Worm (Caenorhabditis elegans) whole organism, young adult: Measurements from ENCODE around the gene clec-22.

Source experiments
- B0035.1 ChIP-seq: sonication (generic microtip); optimal IDR thresholded peaks from 2 replicates; lab custom pipeline; 2016; ENCODE audit warnings: missing genetic modification characterization, mild to moderate bottlenecking, missing compliant biosample characterization, missing genotype, missing genetic modification reagents
- C17E4.6 ChIP-seq: fragments of 200-800 bp; sonication (Bioruptor generic); IDR thresholded peaks from 2 replicates; pipeline ENCODE4 v1.3.6; 2022; ENCODE audit warnings: missing genetic modification reagents, missing genetic modification characterization, missing compliant biosample characterization
- F52B5.7 ChIP-seq: sonication (generic microtip); optimal IDR thresholded peaks from 2 replicates; lab custom pipeline; 2016; ENCODE audit warnings: mild to moderate bottlenecking, missing genetic modification characterization, missing compliant biosample characterization
- K12H6.12 ChIP-seq: fragments of 200-800 bp; sonication (Bioruptor generic); optimal IDR thresholded peaks from 2 replicates; lab custom pipeline; 2018; ENCODE audit warnings: mild to moderate bottlenecking, missing genetic modification characterization, missing compliant biosample characterization
- Y56A3A.18 ChIP-seq: fragments of 200-800 bp; sonication (Bioruptor generic); IDR thresholded peaks from 2 replicates; pipeline ENCODE4 v1.3.6; 2022; ENCODE audit warnings: missing genetic modification reagents, missing genetic modification characterization, missing compliant biosample characterization
- aptf-3 ChIP-seq: fragments of 200-800 bp; sonication (Bioruptor generic); IDR thresholded peaks from 2 replicates; pipeline ENCODE4 v1.3.6; 2022; ENCODE audit warnings: missing genetic modification characterization, missing compliant biosample characterization
- ccch-3 ChIP-seq: fragments of 200-800 bp; sonication (Bioruptor generic); optimal IDR thresholded peaks from 2 replicates; lab custom pipeline; 2018; ENCODE audit warnings: mild to moderate bottlenecking, missing genetic modification characterization, missing compliant biosample characterization
- ceh-91 ChIP-seq: fragments of 200-800 bp; sonication (Bioruptor generic); IDR thresholded peaks from 2 replicates; pipeline ENCODE4 v1.3.6; 2022; ENCODE audit warnings: missing genetic modification reagents, missing genetic modification characterization, missing compliant biosample characterization
- dpff-1 ChIP-seq: sonication (generic microtip); optimal IDR thresholded peaks from 2 replicates; lab custom pipeline; 2017; ENCODE audit warnings: mild to moderate bottlenecking, missing genetic modification characterization, missing compliant biosample characterization
- egrh-3 ChIP-seq: fragments of 200-800 bp; sonication (Bioruptor generic); IDR thresholded peaks from 2 replicates; pipeline ENCODE4 v1.3.6; 2022; ENCODE audit warnings: missing genetic modification reagents, missing genetic modification characterization, missing compliant biosample characterization
- him-1 ChIP-seq: sonication (generic microtip); optimal IDR thresholded peaks from 2 replicates; lab custom pipeline; 2016; ENCODE audit warnings: missing genotype, missing genetic modification reagents, missing genetic modification characterization, missing compliant biosample characterization
- hlh-26 ChIP-seq: fragments of 200-800 bp; sonication (Bioruptor generic); conservative IDR thresholded peaks from 2 replicates; pipeline ENCODE4 v1.3.6; 2022; ENCODE audit warnings: missing genetic modification reagents, missing genetic modification characterization, missing compliant biosample characterization
- hmg-20 ChIP-seq: fragments of 200-800 bp; sonication (Bioruptor generic); IDR thresholded peaks from 2 replicates; pipeline ENCODE4 v1.3.6; 2022; ENCODE audit warnings: missing genetic modification reagents, missing genetic modification characterization, missing compliant biosample characterization
- hsf-1 ChIP-seq: fragments of 200-800 bp; sonication (Bioruptor generic); IDR thresholded peaks from 2 replicates; pipeline ENCODE4 v1.3.6; 2022; ENCODE audit warnings: missing genetic modification reagents, missing genetic modification characterization, missing compliant biosample characterization
- lin-35 ChIP-seq, 3 experiments: fragments of 150-350 bp in 2 of 3; sonication (generic microtip) in 1 of 3; optimal IDR thresholded peaks; 2 replicates each; lab custom pipeline; 2014 to 2018; ENCODE audit warnings: missing biosample characterization in 3 of 3, missing genetic modification characterization in 3 of 3, missing genetic modification reagents in 3 of 3
- lin-54 ChIP-seq: fragments of 200-800 bp; sonication (Bioruptor generic); optimal IDR thresholded peaks from 2 replicates; lab custom pipeline; 2018; ENCODE audit warnings: mild to moderate bottlenecking, missing genetic modification characterization, missing compliant biosample characterization
- madf-6 ChIP-seq: fragments of 200-800 bp; sonication (Bioruptor generic); IDR thresholded peaks from 2 replicates; pipeline ENCODE4 v1.3.6; 2022; ENCODE audit warnings: missing genetic modification reagents, missing genetic modification characterization, missing compliant biosample characterization
- madf-8 ChIP-seq: fragments of 200-800 bp; sonication (Bioruptor generic); conservative IDR thresholded peaks from 2 replicates; pipeline ENCODE4 v1.3.6; 2022; ENCODE audit warnings: missing genetic modification reagents, missing genetic modification characterization, missing compliant biosample characterization
- mel-28 ChIP-seq: sonication (generic microtip); optimal IDR thresholded peaks from 2 replicates; lab custom pipeline; 2016; ENCODE audit warnings: borderline replicate concordance, mild to moderate bottlenecking, missing genetic modification characterization, missing compliant biosample characterization
- nfya-1 ChIP-seq: sonication (generic microtip); optimal IDR thresholded peaks from 2 replicates; lab custom pipeline; 2017; ENCODE audit warnings: antibody characterized with exemption, missing compliant biosample characterization, missing genetic modification characterization, borderline replicate concordance; ENCODE audit not compliant: insufficient read depth
- nhr-179 ChIP-seq: sonication (generic microtip); optimal IDR thresholded peaks from 2 replicates; lab custom pipeline; 2016; ENCODE audit warnings: mild to moderate bottlenecking, missing genetic modification characterization, missing compliant biosample characterization
- nhr-90 ChIP-seq: sonication (generic microtip); optimal IDR thresholded peaks from 2 replicates; lab custom pipeline; 2016; ENCODE audit warnings: missing genotype, mild to moderate bottlenecking, missing genetic modification characterization, missing compliant biosample characterization
- pbrm-1 ChIP-seq: fragments of 200-800 bp; sonication (Bioruptor generic); IDR thresholded peaks from 2 replicates; pipeline ENCODE4 v1.3.6; 2022; ENCODE audit warnings: missing genetic modification reagents, missing genetic modification characterization, missing compliant biosample characterization
- sea-2 ChIP-seq: fragments of 200-800 bp; sonication (Bioruptor generic); IDR thresholded peaks from 2 replicates; pipeline ENCODE4 v1.3.6; 2022; ENCODE audit warnings: missing genetic modification characterization, missing compliant biosample characterization
- snpc-1.1 ChIP-seq: sonication (generic microtip); optimal IDR thresholded peaks from 2 replicates; lab custom pipeline; 2017; ENCODE audit warnings: missing genetic modification characterization, mild to moderate bottlenecking, missing compliant biosample characterization, antibody characterized with exemption, moderate library complexity, missing genotype, missing genetic modification reagents; ENCODE audit not compliant: insufficient read depth
- sptf-2 ChIP-seq: fragments of 200-800 bp; sonication (Bioruptor generic); optimal IDR thresholded peaks from 2 replicates; lab custom pipeline; 2018; ENCODE audit warnings: mild to moderate bottlenecking, missing genetic modification characterization, missing compliant biosample characterization
- tbx-9 ChIP-seq: sonication (generic microtip); optimal IDR thresholded peaks from 2 replicates; lab custom pipeline; 2016; ENCODE audit warnings: borderline replicate concordance, missing genetic modification characterization, inconsistent platforms, missing compliant biosample characterization
- tlf-1 ChIP-seq: fragments of 200-800 bp; sonication (Bioruptor generic); optimal IDR thresholded peaks from 2 replicates; lab custom pipeline; 2018; ENCODE audit warnings: mild to moderate bottlenecking, missing genetic modification characterization, missing compliant biosample characterization
- unc-62 ChIP-seq: fragments of 150-350 bp; optimal IDR thresholded peaks from 2 replicates; lab custom pipeline; 2014; ENCODE audit warnings: missing biosample characterization, missing genetic modification reagents, missing genetic modification characterization
- ztf-26 ChIP-seq: sonication (generic microtip); optimal IDR thresholded peaks from 2 replicates; lab custom pipeline; 2017; ENCODE audit warnings: missing genetic modification characterization, missing compliant biosample characterization
- ztf-3 ChIP-seq: fragments of 200-800 bp; sonication (Bioruptor generic); optimal IDR thresholded peaks from 2 replicates; lab custom pipeline; 2018; ENCODE audit warnings: mild to moderate bottlenecking, missing genetic modification characterization, missing compliant biosample characterization

The clec-22 gene

ce11 chrV:16874966-16875365, 16.7 kb downstream of the clec-22 start, which contains the start of gene F49A5.10:
Gene F49A5.10 (plus strand): TSS chrV:16875266.
- TF ChIP-seq mel-28 (tag; lab: Kevin White, UChicago): no peak
- TF ChIP-seq ztf-26 (tag; lab: Kevin White, UChicago): no peak
- no peak for TF ChIP-seq Y56A3A.18 (GFP tag; lab: Robert Waterston, UW)
- TF ChIP-seq lin-35 (GFP tag; optimal IDR thresholded peaks at IDR 0.05; lab: Kevin White, UChicago): no peak
- TF ChIP-seq, all 124 proteins: peak for 0

ce11 chrV:16877081-16877480, 18.9 kb downstream of the clec-22 start:
- TF ChIP-seq hsf-1: peak; percentile 92

DNA sequence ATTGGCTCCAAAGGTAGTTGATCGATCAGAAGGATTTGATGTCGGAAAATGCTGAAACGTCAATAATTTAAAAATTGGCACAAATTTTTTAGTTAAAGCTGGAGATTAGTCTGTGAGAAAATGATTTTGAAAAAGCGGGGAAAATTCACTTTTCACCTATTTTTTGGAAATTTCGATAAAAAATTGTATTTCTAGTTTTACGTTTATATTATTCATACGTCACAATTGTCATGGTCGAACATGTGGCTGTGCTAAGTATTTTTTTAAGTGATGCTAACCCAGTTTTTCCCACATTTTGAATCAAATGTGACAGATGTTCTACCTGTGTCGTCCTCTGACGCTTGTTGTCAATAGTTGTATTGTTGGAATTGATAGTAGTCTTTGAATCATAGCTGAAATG, 21.3 kb downstream of the clec-22 start:
- TF ChIP-seq C17E4.6 (GFP tag; lab: Robert Waterston, UW) (no peak), sptf-2 (GFP tag; lab: Kevin White, UChicago) (no peak), nfya-1 (tag; lab: Kevin White, UChicago) (no peak), ccch-3 (GFP tag; lab: Kevin White, UChicago) (no peak)

DNA sequence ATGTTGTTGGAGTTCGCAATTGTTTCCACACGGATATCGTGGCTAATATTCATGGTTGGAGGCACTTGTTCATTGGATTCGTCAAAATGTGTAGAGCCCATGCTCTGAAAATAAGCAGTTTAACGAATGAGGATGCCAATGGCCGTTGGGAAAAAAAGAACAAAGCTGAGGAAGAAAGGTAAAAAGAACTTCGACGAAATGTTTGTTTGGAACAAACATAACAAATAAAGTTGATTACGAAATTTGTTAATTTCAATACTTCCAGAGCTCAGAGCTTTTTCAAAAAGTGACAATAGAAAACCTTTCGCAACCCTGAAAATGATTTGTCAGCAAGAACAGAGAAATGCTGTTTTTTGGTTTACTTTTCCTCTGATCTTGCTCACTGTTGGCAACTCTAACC, 21.8 kb downstream of the clec-22 start, which contains the start of gene F09C6.3:
Gene F09C6.3 (minus strand): TSS at position 101 of the 400 bp plus-strand sequence.
- TF ChIP-seq him-1 (tag; lab: Kevin White, UChicago) (no peak), hlh-26 (GFP tag; lab: Robert Waterston, UW) (no peak), F52B5.7 (tag; lab: Kevin White, UChicago) (no peak), egrh-3 (GFP tag; lab: Robert Waterston, UW) (no peak), B0035.1 (no peak)
- TF ChIP-seq, all 124 proteins: peak for 0

DNA sequence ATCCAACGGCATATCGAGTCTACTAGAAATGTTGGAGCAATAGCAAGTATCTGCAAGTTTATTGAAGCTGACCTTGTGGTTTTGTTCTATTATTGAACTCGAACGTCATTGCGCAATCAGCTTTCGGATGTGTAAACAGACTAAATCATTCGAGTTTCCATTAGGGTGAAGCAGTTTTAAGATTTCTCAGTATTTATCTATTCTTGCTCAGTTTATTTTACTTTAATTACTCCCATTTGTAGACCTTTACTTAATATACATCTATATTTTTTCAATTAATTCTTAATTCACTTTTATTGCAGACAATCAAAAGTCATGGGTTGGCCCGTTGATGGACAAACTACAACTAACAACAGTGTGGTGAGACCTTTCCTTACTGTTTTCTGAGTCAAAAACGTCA, 22.4 kb downstream of the clec-22 start, which contains the start of gene F09C6.14:
Gene F09C6.14 (plus strand): TSS at position 301 of the 400 bp plus-strand sequence.
- TF ChIP-seq madf-6 (no peak), nhr-179 (tag; lab: Kevin White, UChicago) (no peak)

ce11 chrV:16882260-16882918, 24.2 kb downstream of the clec-22 start, which contains the start of the genes F09C6.11 and F09C6.12:
Gene F09C6.11 (minus strand): TSS chrV:16882310.
Gene F09C6.12 (plus strand): TSS chrV:16882868.
- TF ChIP-seq snpc-1.1 (no peak), ceh-91 (no peak), nhr-90 (no peak)

DNA sequence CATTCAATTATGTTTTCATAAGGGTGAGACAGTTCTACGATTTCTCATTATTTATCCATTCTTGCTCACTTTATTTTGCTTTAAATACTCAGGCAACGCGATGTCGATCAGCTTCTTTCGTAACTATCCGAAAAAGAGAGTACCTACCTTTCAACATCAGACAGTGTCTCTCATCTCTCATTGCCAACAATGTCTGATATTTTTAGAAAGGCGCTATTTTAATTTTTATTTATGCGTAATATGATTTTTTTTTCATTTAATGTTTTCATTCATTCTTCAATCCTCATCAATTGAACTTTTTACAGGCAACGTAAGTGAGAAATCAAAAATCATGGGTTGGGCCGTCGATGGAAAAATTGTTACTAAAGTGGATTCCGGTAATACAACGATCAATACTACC, 26.5 kb downstream of the clec-22 start, which contains the start of gene F09C6.13:
Gene F09C6.13 (plus strand): TSS at position 301 of the 400 bp plus-strand sequence.
- TF ChIP-seq ztf-26 (tag; lab: Kevin White, UChicago) (no peak), ztf-3 (GFP tag; lab: Kevin White, UChicago) (no peak), aptf-3 (GFP tag; lab: Robert Waterston, UW) (no peak), tlf-1 (no peak), hmg-20 (GFP tag; lab: Robert Waterston, UW) (no peak), mel-28 (tag; lab: Kevin White, UChicago) (no peak), pbrm-1 (GFP tag; lab: Robert Waterston, UW) (no peak), tbx-9 (tag; lab: Kevin White, UChicago) (no peak), hsf-1 (no peak), unc-62 (GFP tag; lab: Kevin White, UChicago) (no peak), madf-8 (GFP tag; lab: Robert Waterston, UW) (no peak), sptf-2 (GFP tag; lab: Kevin White, UChicago) (no peak), K12H6.12 (tag; lab: Kevin White, UChicago) (no peak), sea-2 (no peak), lin-54 (GFP tag; lab: Kevin White, UChicago) (no peak), nhr-179 (tag; lab: Kevin White, UChicago) (no peak), dpff-1 (tag; lab: Kevin White, UChicago) (no peak)
